Worm (Caenorhabditis elegans) whole organism, L3 larva: Measurements from ENCODE around the gene sqv-7.

Experiments
- aly-2 ChIP-seq: fragments of 150-350 bp; optimal IDR thresholded peaks from 2 replicates; lab custom pipeline; 2014; ENCODE audit warnings: missing biosample characterization, missing genetic modification characterization
- ceh-9 ChIP-seq: sonication (generic microtip); optimal IDR thresholded peaks from 2 replicates; lab custom pipeline; 2018; ENCODE audit warnings: missing biosample characterization, missing genetic modification characterization
- elt-1 ChIP-seq: fragments of 150-350 bp; optimal IDR thresholded peaks from 2 replicates; lab custom pipeline; 2014; ENCODE audit warnings: missing biosample characterization, missing genetic modification characterization
- fos-1 ChIP-seq: fragments of 150-350 bp; optimal IDR thresholded peaks from 2 replicates; lab custom pipeline; 2014; ENCODE audit warnings: missing biosample characterization, missing genetic modification characterization
- lin-15B ChIP-seq: fragments of 150-350 bp; optimal IDR thresholded peaks from 2 replicates; lab custom pipeline; 2014; ENCODE audit warnings: missing biosample characterization, missing genetic modification characterization
- nhr-28 ChIP-seq: fragments of 150-350 bp; optimal IDR thresholded peaks from 2 replicates; lab custom pipeline; 2014; ENCODE audit warnings: missing biosample characterization, missing genetic modification characterization
- pqm-1 ChIP-seq: fragments of 150-350 bp; optimal IDR thresholded peaks from 2 replicates; lab custom pipeline; 2017; ENCODE audit warnings: missing biosample characterization, missing genetic modification characterization, inconsistent platforms
- unc-39 ChIP-seq: sonication (generic microtip); optimal IDR thresholded peaks from 4 replicates; lab custom pipeline; 2017; ENCODE audit warnings: missing biosample characterization, missing genetic modification characterization
- unc-62 ChIP-seq: fragments of 150-350 bp; sonication (generic microtip); optimal IDR thresholded peaks from 4 replicates; lab custom pipeline; 2014; ENCODE audit warnings: missing biosample characterization, missing genetic modification reagents, missing genetic modification characterization

ce11 chrII:7012592-7012991 lies at the start of gene sqv-7:
- TF ChIP-seq pqm-1 (tag; lab: Kevin White, UChicago) (no peak), unc-62 (GFP tag; lab: Kevin White, UChicago) (no peak), ceh-9 (no peak), aly-2 (tag; lab: Kevin White, UChicago) (no peak), unc-39 (tag; lab: Kevin White, UChicago) (no peak), fos-1 (no peak), elt-1 (no peak), nhr-28 (tag; lab: Kevin White, UChicago) (no peak), lin-15B (no peak)
